Worm (Caenorhabditis elegans) whole organism, L1 larva: ENCODE results near the gene F26F4.6.

Source experiments
- ets-5 ChIP-seq: fragments of 200-800 bp; sonication (Bioruptor generic); IDR thresholded peaks from 2 replicates; pipeline ENCODE4 v1.3.6; 2022; ENCODE audit warnings: missing genetic modification characterization, missing compliant biosample characterization
- nhr-28 ChIP-seq: fragments of 150-350 bp; optimal IDR thresholded peaks from 2 replicates; lab custom pipeline; 2014; ENCODE audit warnings: missing biosample characterization, missing genetic modification characterization
- tbx-2 ChIP-seq: sonication (generic microtip); optimal IDR thresholded peaks from 2 replicates; lab custom pipeline; 2016; ENCODE audit warnings: missing genetic modification characterization, missing compliant biosample characterization
- unc-62 ChIP-seq: fragments of 150-350 bp; optimal IDR thresholded peaks from 2 replicates; lab custom pipeline; 2014; ENCODE audit warnings: missing biosample characterization, missing genetic modification reagents, missing genetic modification characterization
- zag-1 ChIP-seq: fragments of 150-350 bp; optimal IDR thresholded peaks from 2 replicates; lab custom pipeline; 2014; ENCODE audit warnings: missing biosample characterization, missing genetic modification characterization

DNA sequence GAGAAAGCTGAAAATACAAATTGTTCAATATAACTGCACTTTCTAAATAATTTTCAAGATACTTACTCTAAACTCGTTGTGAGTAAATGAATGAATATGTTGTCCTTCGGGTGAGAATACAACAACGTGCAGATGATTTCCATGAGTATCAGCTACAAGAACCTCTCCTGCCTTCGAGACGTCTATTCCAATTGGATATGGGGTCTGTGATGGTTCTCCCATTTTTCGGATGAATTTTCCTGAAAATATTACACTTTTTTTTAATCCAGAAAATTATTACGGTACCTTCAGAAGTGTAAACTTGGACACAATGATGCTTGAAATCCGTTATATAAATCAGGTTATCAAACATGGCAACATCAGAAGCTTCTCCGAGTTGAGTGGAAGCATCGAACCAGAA is 1.9 kb upstream of the F26F4.6 start:
- TF ChIP-seq zag-1: no peak
- TF ChIP-seq ets-5 (GFP tag; lab: Robert Waterston, UW): no peak
- TF ChIP-seq unc-62 (GFP tag; lab: Kevin White, UChicago): no peak
- TF ChIP-seq tbx-2 (tag; lab: Kevin White, UChicago): no peak
- no peak for TF ChIP-seq nhr-28
